Worm (Caenorhabditis elegans): ENCODE data around the gene fbxa-185.

- TF ChIP-seq him-1 (tag; optimal IDR thresholded peaks at IDR 0.05) (no peak), dao-5 (tag; optimal IDR thresholded peaks at IDR 0.05) (no peak)
Measured at ce11 chrV:17317297-17317696, 14.1 kb upstream of the fbxa-185 start.

All from whole organism, L4/young adult.